Fruit fly (Drosophila melanogaster): ENCODE data around the gene Tdrd3.

Gene Tdrd3

DNA sequence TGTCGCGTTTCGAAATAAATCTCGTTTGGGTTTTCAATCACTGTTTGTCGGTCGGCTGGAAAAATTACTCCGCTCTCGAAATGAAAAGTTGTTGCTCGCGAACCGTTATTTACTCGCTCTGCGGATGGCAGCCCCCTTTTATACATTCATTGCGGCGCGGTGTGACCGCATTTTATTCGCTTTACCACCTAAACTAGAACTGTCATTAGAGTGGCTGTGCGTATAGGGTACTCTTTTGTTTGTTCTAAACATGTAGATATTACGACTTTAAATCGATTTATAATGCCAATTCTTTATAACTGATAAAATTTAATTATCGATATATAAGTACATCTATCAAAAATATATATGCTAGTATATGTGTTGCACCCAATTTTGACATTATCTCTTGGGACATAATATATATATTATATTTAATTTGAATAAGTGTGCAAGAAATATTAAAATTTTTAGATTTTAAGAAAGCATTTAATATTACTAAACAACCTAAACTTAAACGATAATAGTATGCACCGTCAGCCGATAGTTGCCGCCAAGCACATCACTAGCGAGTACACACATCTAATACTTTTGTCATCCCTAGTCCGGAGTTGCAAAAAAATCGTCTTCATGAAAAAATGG is at the start of gene Tdrd3, which contains the start of gene bmm (continued):
- peak; percentile 31 for TF ChIP-seq CG1647 (GFP tag; optimal IDR thresholded peaks at IDR 0.05)
- TF ChIP-seq tx (GFP tag; optimal IDR thresholded peaks at IDR 0.05), result peak; percentile 32
- peak; percentile 79; the same call in 2 of the 3 replicates for TF ChIP-seq H15 (GFP tag; IDR thresholded peaks at IDR 0.05)
- no peak for TF ChIP-seq bowl (GFP tag; IDR thresholded peaks at IDR 0.05)
- no peak for TF ChIP-seq yki (optimal IDR thresholded peaks at IDR 0.05)
- TF ChIP-seq ken (GFP tag; IDR thresholded peaks at IDR 0.05), result peak; percentile 72; the same call in 2 of the 3 replicates
- TF ChIP-seq Abd-B (GFP tag; optimal IDR thresholded peaks at IDR 0.05), result peak; percentile 89
- TF ChIP-seq tgo (GFP tag; IDR thresholded peaks at IDR 0.05), result peak; percentile 76
- TF ChIP-seq prd (optimal IDR thresholded peaks at IDR 0.05), result no peak
- peak; percentile 82; the same call in 2 of the 3 replicates for TF ChIP-seq prd (GFP tag; IDR thresholded peaks at IDR 0.05)
- no peak for TF ChIP-seq h (optimal IDR thresholded peaks at IDR 0.05)
- peak; percentile 51 for TF ChIP-seq oc (tag; optimal IDR thresholded peaks at IDR 0.05)
- no peak for TF ChIP-seq CG12071 (GFP tag; optimal IDR thresholded peaks at IDR 0.05)
- TF ChIP-seq kni (GFP tag; optimal IDR thresholded peaks at IDR 0.05), result peak; percentile 45
- peak; percentile 95 for TF ChIP-seq CoRest (tag; optimal IDR thresholded peaks at IDR 0.05)
- TF ChIP-seq CG6813 (GFP tag; optimal IDR thresholded peaks at IDR 0.05), result peak; percentile 30
- peak; percentile 70 for TF ChIP-seq CG6689 (GFP tag; IDR thresholded peaks at IDR 0.05)
- peak; percentile 39; the same call in 1 of the 2 replicates for TF ChIP-seq CG17328 (GFP tag; IDR thresholded peaks at IDR 0.05)
- TF ChIP-seq ci (GFP tag; IDR thresholded peaks at IDR 0.05), result peak; percentile 73
- TF ChIP-seq D19A (tag; optimal IDR thresholded peaks at IDR 0.05), result peak; percentile 62
- TF ChIP-seq zen (tag; optimal IDR thresholded peaks at IDR 0.05), result peak; percentile 90
- TF ChIP-seq Camta (GFP tag; optimal IDR thresholded peaks at IDR 0.05), result no peak
- peak; percentile 97 for TF ChIP-seq row (GFP tag; IDR thresholded peaks at IDR 0.05)
- TF ChIP-seq GATAe (GFP tag; conservative IDR thresholded peaks at IDR 0.05), result no peak
- TF ChIP-seq pum (GFP tag; optimal IDR thresholded peaks at IDR 0.05), result peak; percentile 46
- peak; percentile 52 for TF ChIP-seq YL-1 (GFP tag; optimal IDR thresholded peaks at IDR 0.05)
- TF ChIP-seq hbn (GFP tag; IDR thresholded peaks at IDR 0.05; ENCODE audit: partially characterized antibody), result peak; percentile 93
- TF ChIP-seq tna (GFP tag; IDR thresholded peaks at IDR 0.05; ENCODE audit: partially characterized antibody), result peak; percentile 57
- TF ChIP-seq CG10565 (GFP tag; optimal IDR thresholded peaks at IDR 0.05), result no peak
- peak; percentile 44 for TF ChIP-seq lbe (GFP tag; optimal IDR thresholded peaks at IDR 0.05)
- peak; percentile 62; the same call in 2 of the 3 replicates for TF ChIP-seq CG2889 (GFP tag; IDR thresholded peaks at IDR 0.05)
- no peak for TF ChIP-seq D (optimal IDR thresholded peaks at IDR 0.05)
- peak; percentile 32 for TF ChIP-seq D (GFP tag; optimal IDR thresholded peaks at IDR 0.05)
- peak; percentile 83 for TF ChIP-seq Dbx (GFP tag; IDR thresholded peaks at IDR 0.05)
- TF ChIP-seq dpn (GFP tag; optimal IDR thresholded peaks at IDR 0.05), result peak; percentile 63 to 85
- peak; percentile 39; the same call in 1 of the 2 replicates for TF ChIP-seq CG1024 (GFP tag; IDR thresholded peaks at IDR 0.05)
- TF ChIP-seq CG7372 (GFP tag; IDR thresholded peaks at IDR 0.05), result peak; percentile 70
- peak; percentile 71 for TF ChIP-seq CG10366 (GFP tag; IDR thresholded peaks at IDR 0.05)
- peak; percentile 80 for TF ChIP-seq Fer3 (tag; optimal IDR thresholded peaks at IDR 0.05)
- TF ChIP-seq CG2875 (GFP tag; optimal IDR thresholded peaks at IDR 0.05), result peak; percentile 24
- TF ChIP-seq exex (tag; optimal IDR thresholded peaks at IDR 0.05), result peak; percentile 70
- peak; percentile 27 for TF ChIP-seq scrt (GFP tag; optimal IDR thresholded peaks at IDR 0.05)
- peak; percentile 12 for TF ChIP-seq Sin3A (optimal IDR thresholded peaks at IDR 0.05)
- TF ChIP-seq CG7928 (GFP tag; optimal IDR thresholded peaks at IDR 0.05), result no peak
- TF ChIP-seq al (GFP tag; IDR thresholded peaks at IDR 0.05), result peak; percentile 60
- TF ChIP-seq dati (GFP tag; IDR thresholded peaks at IDR 0.05), result 0 out of 2 replicates have a peak, but pooled peaks have one; percentile 23
- TF ChIP-seq lmd (GFP tag; IDR thresholded peaks at IDR 0.05), result peak; percentile 84
- peak; percentile 71 for TF ChIP-seq tio (GFP tag; optimal IDR thresholded peaks at IDR 0.05)
- peak; percentile 22 for TF ChIP-seq CG1603 (tag; optimal IDR thresholded peaks at IDR 0.05)
- no peak for TF ChIP-seq Doc2 (GFP tag; IDR thresholded peaks at IDR 0.05)
- TF ChIP-seq CG33557 (GFP tag; optimal IDR thresholded peaks at IDR 0.05), result peak; percentile 81
